Worm (Caenorhabditis elegans): ENCODE measurements around the gene Y37D8A.4.

The Y37D8A.4 gene

ce11 chrIII:12829068-12829467, 9.7 kb downstream of the Y37D8A.4 start, which contains the start of gene Y37D8A.3:
TSS of gene Y37D8A.3 (plus strand) at chrIII:12829368.
- TF ChIP-seq zag-1 (tag; optimal IDR thresholded peaks at IDR 0.05) (no peak), lin-39 (tag; optimal IDR thresholded peaks at IDR 0.05) (no peak), nhr-237 (tag; optimal IDR thresholded peaks at IDR 0.05) (no peak), ceh-9 (tag; optimal IDR thresholded peaks at IDR 0.05) (no peak), unc-39 (tag; optimal IDR thresholded peaks at IDR 0.05) (no peak), fos-1 (tag; optimal IDR thresholded peaks at IDR 0.05) (no peak), eor-1 (tag; optimal IDR thresholded peaks at IDR 0.05) (no peak), ztf-4 (tag; optimal IDR thresholded peaks at IDR 0.05) (no peak), lin-15B (tag; optimal IDR thresholded peaks at IDR 0.05) (no peak), nhr-28 (tag; optimal IDR thresholded peaks at IDR 0.05) (no peak), daf-12 (tag; optimal IDR thresholded peaks at IDR 0.05) (no peak), snpc-4 (tag; optimal IDR thresholded peaks at IDR 0.05) (no peak), fkh-2 (tag; optimal IDR thresholded peaks at IDR 0.05) (no peak), egl-5 (tag; optimal IDR thresholded peaks at IDR 0.05) (no peak), nhr-25 (tag; optimal IDR thresholded peaks at IDR 0.05) (no peak), pha-4 (tag; optimal IDR thresholded peaks at IDR 0.05) (no peak), ceh-82 (tag; optimal IDR thresholded peaks at IDR 0.05) (no peak)

- TF ChIP-seq nfya-1 (tag; optimal IDR thresholded peaks at IDR 0.05; ENCODE audit: insufficient read depth) (peak; percentile 71), nhr-23 (tag; optimal IDR thresholded peaks at IDR 0.05) (no peak), nhr-12 (tag; optimal IDR thresholded peaks at IDR 0.05) (no peak), nhr-77 (tag; optimal IDR thresholded peaks at IDR 0.05) (no peak), pha-4 (tag; optimal IDR thresholded peaks at IDR 0.05) (no peak), snpc-4 (tag; optimal IDR thresholded peaks at IDR 0.05) (no peak)
These were observed 16.0 kb downstream of the Y37D8A.4 start for ce11 chrIII:12822608-12823261.

- TF ChIP-seq eor-1 (tag; optimal IDR thresholded peaks at IDR 0.05) (no peak), nfya-1 (tag; optimal IDR thresholded peaks at IDR 0.05; ENCODE audit: insufficient read depth) (peak; percentile 33), lin-39 (tag; optimal IDR thresholded peaks at IDR 0.05) (no peak), pha-4 (tag; optimal IDR thresholded peaks at IDR 0.05) (peak; percentile 31), R02D3.7 (tag; optimal IDR thresholded peaks at IDR 0.05) (peak; percentile 46), nhr-23 (tag; optimal IDR thresholded peaks at IDR 0.05) (no peak), lin-15B (tag; optimal IDR thresholded peaks at IDR 0.05) (peak; percentile 39), unc-62 (GFP tag; optimal IDR thresholded peaks at IDR 0.05) (no peak)
These were observed 17.4 kb downstream of the Y37D8A.4 start for ce11 chrIII:12821331-12821730.

ce11 chrIII:12819909-12820308, 18.9 kb downstream of the Y37D8A.4 start, which contains the start of the genes Y37D8A.2 and Y37D8A.25:
TSS of gene Y37D8A.2 (plus strand) at chrIII:12820193.
TSS of gene Y37D8A.25 (minus strand) at chrIII:12820253.
- TF ChIP-seq nhr-23 (tag; optimal IDR thresholded peaks at IDR 0.05) (no peak), ceh-16 (tag; optimal IDR thresholded peaks at IDR 0.05) (no peak), lin-15B (tag; optimal IDR thresholded peaks at IDR 0.05) (no peak), nfya-1 (tag; optimal IDR thresholded peaks at IDR 0.05; ENCODE audit: insufficient read depth) (peak; percentile 8), ceh-28 (tag; optimal IDR thresholded peaks at IDR 0.05) (no peak), pha-4 (tag; optimal IDR thresholded peaks at IDR 0.05) (no peak)

ce11 chrIII:12819148-12819547, 19.6 kb downstream of the Y37D8A.4 start:
- TF ChIP-seq tbx-2 (tag; optimal IDR thresholded peaks at IDR 0.05) = no peak
- TF ChIP-seq mdl-1 (tag; optimal IDR thresholded peaks at IDR 0.05) = no peak
- TF ChIP-seq ztf-4 (tag; optimal IDR thresholded peaks at IDR 0.05) = no peak
- no peak for TF ChIP-seq nhr-28 (tag; optimal IDR thresholded peaks at IDR 0.05)
- no peak for TF ChIP-seq pha-4 (tag; optimal IDR thresholded peaks at IDR 0.05)
- TF ChIP-seq unc-62 (GFP tag; optimal IDR thresholded peaks at IDR 0.05) = no peak
- TF ChIP-seq unc-39 (tag; optimal IDR thresholded peaks at IDR 0.05) = no peak
- TF ChIP-seq egl-27 (tag; optimal IDR thresholded peaks at IDR 0.05) = no peak
- no peak for TF ChIP-seq ceh-28 (tag; optimal IDR thresholded peaks at IDR 0.05)
- TF ChIP-seq ceh-16 (tag; optimal IDR thresholded peaks at IDR 0.05) = no peak
- TF ChIP-seq R02D3.7 (tag; optimal IDR thresholded peaks at IDR 0.05) = no peak
- no peak for TF ChIP-seq ceh-9 (tag; optimal IDR thresholded peaks at IDR 0.05)
- no peak for TF ChIP-seq fkh-10 (GFP tag; optimal IDR thresholded peaks at IDR 0.05)
- no peak for TF ChIP-seq mml-1 (tag; optimal IDR thresholded peaks at IDR 0.05)
- TF ChIP-seq zag-1 (tag; optimal IDR thresholded peaks at IDR 0.05) = no peak
- no peak for TF ChIP-seq egl-5 (tag; optimal IDR thresholded peaks at IDR 0.05)
- no peak for TF ChIP-seq lin-15B (tag; optimal IDR thresholded peaks at IDR 0.05)
- no peak for TF ChIP-seq fos-1 (tag; optimal IDR thresholded peaks at IDR 0.05)
- no peak for TF ChIP-seq skn-1 (tag; optimal IDR thresholded peaks at IDR 0.05)

Data from whole organism, L3 larva.